Worm (Caenorhabditis elegans) whole organism, L1 larva: ENCODE measurements around the gene T28A8.6.

ENCODE experiments used
- C16A3.4 ChIP-seq: fragments of 150-350 bp; optimal IDR thresholded peaks from 2 replicates; lab custom pipeline; 2014; ENCODE audit warnings: missing biosample characterization, missing genetic modification characterization
- ceh-8 ChIP-seq: fragments of 200-800 bp; sonication (Bioruptor generic); optimal IDR thresholded peaks from 2 replicates; lab custom pipeline; 2018; ENCODE audit warnings: mild to moderate bottlenecking, missing genetic modification characterization, moderate library complexity, missing compliant biosample characterization
- ceh-82 ChIP-seq, 3 experiments: fragments of 150-350 bp in 1 of 3; sonication (generic microtip) in 2 of 3; optimal IDR thresholded peaks; 2 replicates each; lab custom pipeline; 2014 to 2017; ENCODE audit warnings: missing biosample characterization in 3 of 3, missing genetic modification characterization in 3 of 3
- ceh-90 ChIP-seq: sonication (generic microtip); optimal IDR thresholded peaks from 2 replicates; lab custom pipeline; 2016; ENCODE audit warnings: missing genetic modification characterization, missing compliant biosample characterization
- efl-1 ChIP-seq, 4 experiments: fragments of 150-350 bp; optimal IDR thresholded peaks in 3 of 4; peaks in 1 of 4; 1 replicate in 1 of 4; 2 replicates in 3 of 4; lab custom pipeline; 2014; ENCODE audit warnings: missing biosample characterization in 2 of 4, missing genetic modification characterization in 2 of 4, missing genetic modification reagents in 2 of 4
- egl-27 ChIP-seq, 2 experiments: fragments of 150-350 bp in 1 of 2; sonication (generic microtip); optimal IDR thresholded peaks; 3 replicates each; lab custom pipeline; 2017 to 2018; ENCODE audit warnings: missing biosample characterization in 2 of 2, missing genetic modification characterization in 2 of 2, missing genetic modification reagents in 2 of 2
- elt-3 ChIP-seq, 6 experiments: fragments of 150-350 bp in 1 of 6; sonication (generic microtip); optimal IDR thresholded peaks; 2 replicates each; lab custom pipeline; 2017 to 2018; ENCODE audit warnings: missing biosample characterization in 6 of 6, missing genetic modification characterization in 6 of 6, inconsistent platforms in 1 of 6
- fkh-10 ChIP-seq: sonication (generic microtip); optimal IDR thresholded peaks from 2 replicates; lab custom pipeline; 2017; ENCODE audit warnings: missing biosample characterization, missing genetic modification reagents, missing genetic modification characterization
- fkh-4 ChIP-seq: sonication (generic microtip); optimal IDR thresholded peaks from 2 replicates; lab custom pipeline; 2016; ENCODE audit warnings: missing compliant biosample characterization, missing genetic modification characterization, borderline replicate concordance
- fkh-8 ChIP-seq: sonication (generic microtip); optimal IDR thresholded peaks from 2 replicates; lab custom pipeline; 2016; ENCODE audit warnings: mild to moderate bottlenecking, missing genetic modification characterization, missing compliant biosample characterization
- fos-1 ChIP-seq: fragments of 150-350 bp; optimal IDR thresholded peaks from 2 replicates; lab custom pipeline; 2014; ENCODE audit warnings: missing biosample characterization, missing genetic modification characterization
- hlh-4 ChIP-seq: sonication (generic microtip); optimal IDR thresholded peaks from 2 replicates; lab custom pipeline; 2016; ENCODE audit warnings: mild to moderate bottlenecking, missing genetic modification characterization, missing compliant biosample characterization
- irx-1 ChIP-seq: sonication (generic microtip); optimal IDR thresholded peaks from 2 replicates; lab custom pipeline; 2016; ENCODE audit warnings: missing genetic modification characterization, missing compliant biosample characterization
- isw-1 ChIP-seq: fragments of 200-800 bp; sonication (Bioruptor generic); IDR thresholded peaks from 2 replicates; pipeline ENCODE4 v1.3.6; 2022; ENCODE audit warnings: missing genetic modification characterization, missing compliant biosample characterization
- lin-13 ChIP-seq: fragments of 150-350 bp; optimal IDR thresholded peaks from 2 replicates; lab custom pipeline; 2014; ENCODE audit warnings: missing biosample characterization, missing genetic modification reagents, missing genetic modification characterization
- lin-15B ChIP-seq: fragments of 150-350 bp; sonication (generic microtip); optimal IDR thresholded peaks from 3 replicates; lab custom pipeline; 2014; ENCODE audit warnings: missing biosample characterization, missing genetic modification characterization
- lsy-2 ChIP-seq, 2 experiments: fragments of 150-350 bp; optimal IDR thresholded peaks; 2 replicates each; lab custom pipeline; 2014; ENCODE audit warnings: missing biosample characterization in 2 of 2, missing genetic modification characterization in 2 of 2
- mdl-1 ChIP-seq, 2 experiments: fragments of 150-350 bp; optimal IDR thresholded peaks; 2 replicates each; lab custom pipeline; 2014 to 2017; ENCODE audit warnings: missing biosample characterization in 2 of 2, missing genetic modification characterization in 2 of 2, inconsistent platforms in 1 of 2
- mef-2 ChIP-seq: fragments of 150-350 bp; optimal IDR thresholded peaks from 2 replicates; lab custom pipeline; 2014; ENCODE audit warnings: missing biosample characterization, missing genetic modification characterization
- nhr-11 ChIP-seq: fragments of 150-350 bp; optimal IDR thresholded peaks from 2 replicates; lab custom pipeline; 2014; ENCODE audit warnings: missing biosample characterization, missing genetic modification characterization
- nhr-237 ChIP-seq: fragments of 150-350 bp; optimal IDR thresholded peaks from 2 replicates; lab custom pipeline; 2014; ENCODE audit warnings: missing biosample characterization, missing genetic modification characterization
- nhr-28 ChIP-seq: fragments of 150-350 bp; optimal IDR thresholded peaks from 2 replicates; lab custom pipeline; 2014; ENCODE audit warnings: missing biosample characterization, missing genetic modification characterization
- nhr-47 ChIP-seq: sonication (generic microtip); optimal IDR thresholded peaks from 2 replicates; lab custom pipeline; 2016; ENCODE audit warnings: mild to moderate bottlenecking, missing genetic modification characterization, moderate library complexity, missing compliant biosample characterization
- nhr-76 ChIP-seq: sonication (generic microtip); optimal IDR thresholded peaks from 2 replicates; lab custom pipeline; 2017; ENCODE audit warnings: missing biosample characterization, missing genetic modification characterization
- nhr-77 ChIP-seq: fragments of 150-350 bp; optimal IDR thresholded peaks from 2 replicates; lab custom pipeline; 2014; ENCODE audit warnings: missing biosample characterization, missing genetic modification characterization
- pax-3 ChIP-seq: fragments of 200-800 bp; sonication (Bioruptor generic); optimal IDR thresholded peaks from 2 replicates; lab custom pipeline; 2018; ENCODE audit warnings: mild to moderate bottlenecking, missing genetic modification characterization, moderate library complexity, missing compliant biosample characterization
- sup-37 ChIP-seq: fragments of 200-800 bp; sonication (Bioruptor generic); optimal IDR thresholded peaks from 2 replicates; lab custom pipeline; 2018; ENCODE audit warnings: mild to moderate bottlenecking, missing genetic modification characterization, missing compliant biosample characterization
- swsn-7 ChIP-seq: sonication (generic microtip); optimal IDR thresholded peaks from 2 replicates; lab custom pipeline; 2016; ENCODE audit warnings: missing genetic modification characterization, missing compliant biosample characterization
- tlp-1 ChIP-seq: fragments of 150-350 bp; optimal IDR thresholded peaks from 2 replicates; lab custom pipeline; 2014; ENCODE audit warnings: missing biosample characterization, missing genetic modification characterization
- unc-130 ChIP-seq: fragments of 150-350 bp; optimal IDR thresholded peaks from 2 replicates; lab custom pipeline; 2017; ENCODE audit warnings: missing biosample characterization, missing genetic modification characterization, inconsistent platforms
- unc-62 ChIP-seq: fragments of 150-350 bp; optimal IDR thresholded peaks from 2 replicates; lab custom pipeline; 2014; ENCODE audit warnings: missing biosample characterization, missing genetic modification reagents, missing genetic modification characterization
- unc-98 ChIP-seq: fragments of 200-800 bp; sonication (Bioruptor generic); IDR thresholded peaks from 2 replicates; pipeline ENCODE4 v1.3.6; 2022; ENCODE audit warnings: missing genetic modification characterization, missing compliant biosample characterization
- vab-15 ChIP-seq: sonication (generic microtip); optimal IDR thresholded peaks from 2 replicates; lab custom pipeline; 2017; ENCODE audit warnings: missing genotype, mild to moderate bottlenecking, missing genetic modification characterization, missing compliant biosample characterization
- xbp-1 ChIP-seq: sonication (generic microtip); optimal IDR thresholded peaks from 2 replicates; lab custom pipeline; 2016; ENCODE audit warnings: missing genetic modification characterization, missing compliant biosample characterization
- zag-1 ChIP-seq: fragments of 150-350 bp; optimal IDR thresholded peaks from 2 replicates; lab custom pipeline; 2014; ENCODE audit warnings: missing biosample characterization, missing genetic modification characterization
- ztf-4 ChIP-seq: fragments of 150-350 bp; optimal IDR thresholded peaks from 2 replicates; lab custom pipeline; 2014; ENCODE audit warnings: missing biosample characterization, missing genetic modification characterization

The T28A8.6 gene

DNA sequence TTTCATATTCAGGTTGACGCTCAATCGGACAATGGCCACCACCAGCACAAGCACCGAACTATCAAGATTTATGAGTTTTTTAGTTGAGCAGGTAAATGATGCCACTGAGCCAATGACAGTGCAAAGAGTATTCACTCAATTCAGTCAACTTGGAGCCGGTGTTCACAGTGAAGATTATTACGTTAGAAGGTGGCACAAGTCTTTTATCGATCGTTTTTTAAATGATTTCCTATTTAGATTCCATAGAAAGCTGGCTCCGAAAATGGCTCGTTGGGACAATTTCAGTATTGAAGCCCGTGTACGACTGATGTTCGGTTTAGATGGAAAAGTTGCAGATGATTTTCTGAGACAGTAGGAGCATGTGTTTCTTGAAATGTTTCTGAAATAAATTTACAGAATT is 2.6 kb downstream of the T28A8.6 start, which contains the start of gene T28A8.5:
T28A8.5 (plus strand) TSS at position 32 of the 400 bp plus-strand sequence.
- TF ChIP-seq ceh-82 (tag; optimal IDR thresholded peaks at IDR 0.05; lab: Kevin White, UChicago) (no peak), efl-1 (optimal IDR thresholded peaks at IDR 0.05; lab: Kevin White, UChicago) (no peak), efl-1 (GFP tag; optimal IDR thresholded peaks at IDR 0.05 in 1 of 2; lab: Kevin White, UChicago) (peak in 1 of 2 experiments; percentile 84)

- TF ChIP-seq fos-1 (tag; lab: Kevin White, UChicago) (no peak), C16A3.4 (no peak), lsy-2 (tag; optimal IDR thresholded peaks at IDR 0.05; lab: Kevin White, UChicago) (no peak), mef-2 (no peak), irx-1 (tag; lab: Kevin White, UChicago) (no peak), isw-1 (no peak), fkh-10 (no peak), fkh-4 (no peak), nhr-237 (tag; lab: Kevin White, UChicago) (no peak), ceh-90 (tag; lab: Kevin White, UChicago) (no peak), pax-3 (tag; lab: Kevin White, UChicago) (no peak), nhr-28 (tag; lab: Kevin White, UChicago) (no peak)
- TF ChIP-seq, all 84 proteins: peak for 0
These were observed 3.5 kb downstream of the T28A8.6 start, which contains the start of gene T28A8.8 for ce11 chrIII:13502513-13502912. Gene T28A8.8, plus strand, starts transcription at chrIII:13502813.

DNA sequence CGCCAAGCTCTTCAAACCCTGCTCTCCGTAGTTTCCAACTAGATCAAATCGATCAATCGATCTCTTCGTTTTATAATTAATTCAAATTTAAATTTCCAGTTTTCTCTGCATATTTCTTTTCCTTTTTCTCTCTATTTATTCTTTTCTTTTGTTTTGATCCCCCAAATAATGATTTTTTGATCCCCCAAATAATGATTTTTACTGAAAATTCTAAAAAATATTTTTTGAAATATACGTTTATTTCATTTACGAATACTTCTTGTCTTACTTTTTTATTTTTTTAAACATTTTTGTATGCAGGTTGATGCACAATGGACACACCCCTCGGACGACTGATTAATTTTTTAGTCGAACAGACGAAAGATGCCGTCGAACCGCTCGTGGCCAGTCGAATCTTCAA is 4.4 kb downstream of the T28A8.6 start, which contains the start of gene T28A8.4:
T28A8.4 (plus strand) TSS at position 301 of the 400 bp plus-strand sequence.
- TF ChIP-seq unc-62 (GFP tag; lab: Kevin White, UChicago) (no peak), nhr-77 (tag; lab: Kevin White, UChicago) (no peak), lin-15B (tag; lab: Kevin White, UChicago) (no peak), swsn-7 (tag; lab: Kevin White, UChicago) (no peak), nhr-76 (tag; lab: Kevin White, UChicago) (no peak), isw-1 (no peak), egl-27 (tag; optimal IDR thresholded peaks at IDR 0.05; lab: Kevin White, UChicago) (no peak), nhr-11 (tag; lab: Kevin White, UChicago) (no peak), fos-1 (tag; lab: Kevin White, UChicago) (no peak), ceh-82 (tag; optimal IDR thresholded peaks at IDR 0.05; lab: Kevin White, UChicago) (no peak), unc-130 (no peak)

DNA sequence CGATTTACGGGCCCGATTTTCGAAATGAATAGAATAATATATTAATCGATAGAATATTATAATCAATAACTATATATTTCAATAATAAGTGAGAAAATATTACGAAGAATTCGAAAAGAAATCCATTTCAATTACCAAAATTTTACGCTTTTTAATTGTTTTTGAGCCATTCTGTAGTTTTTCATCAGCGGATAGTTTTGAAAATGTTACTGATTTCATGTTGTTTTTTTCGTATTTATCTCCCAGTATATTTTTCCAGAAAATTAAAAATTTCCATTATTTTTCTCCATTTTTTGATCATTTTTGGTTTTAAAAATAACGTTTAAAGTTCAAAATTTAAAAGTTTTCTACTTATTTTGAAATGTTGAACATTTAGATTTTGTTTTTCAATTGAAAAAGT is 6.7 kb downstream of the T28A8.6 start, which contains the start of gene T28A8.3:
T28A8.3 (plus strand) TSS at position 301 of the 400 bp plus-strand sequence.
- no peak for TF ChIP-seq vab-15 (tag; lab: Kevin White, UChicago)
- TF ChIP-seq ceh-82 (tag; optimal IDR thresholded peaks at IDR 0.05; lab: Kevin White, UChicago): no peak
- no peak for TF ChIP-seq mef-2

DNA sequence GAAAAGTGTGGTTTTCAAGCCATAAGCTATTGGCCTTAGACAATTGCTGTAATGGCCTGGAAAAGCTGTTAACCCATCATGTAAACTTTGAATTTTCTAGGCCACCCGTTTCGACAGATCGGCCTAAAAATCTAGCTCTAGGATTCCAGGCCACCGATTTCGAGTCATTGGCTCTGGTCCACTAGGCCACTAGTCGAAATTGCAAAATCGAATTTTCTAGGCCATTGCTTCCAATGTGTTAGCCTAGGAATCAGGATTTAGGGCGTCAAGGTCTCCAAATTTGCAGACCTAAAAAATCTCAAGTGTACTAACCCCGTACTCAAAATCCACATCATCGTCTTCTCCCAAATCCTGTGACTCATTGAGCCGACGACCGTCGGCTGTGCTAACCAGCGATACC is 11.8 kb downstream of the T28A8.6 start:
- TF ChIP-seq vab-15 (tag; lab: Kevin White, UChicago) (no peak), fkh-8 (tag; lab: Kevin White, UChicago) (no peak), isw-1 (no peak), sup-37 (GFP tag; lab: Kevin White, UChicago) (no peak), zag-1 (tag; lab: Kevin White, UChicago) (no peak), ceh-8 (GFP tag; lab: Kevin White, UChicago) (no peak), lin-13 (GFP tag; lab: Kevin White, UChicago) (no peak), tlp-1 (tag; lab: Kevin White, UChicago) (no peak), ceh-90 (tag; lab: Kevin White, UChicago) (no peak), hlh-4 (no peak), unc-98 (GFP tag; lab: Robert Waterston, UW) (no peak), ztf-4 (tag; lab: Kevin White, UChicago) (no peak), mdl-1 (tag; optimal IDR thresholded peaks at IDR 0.05; lab: Kevin White, UChicago) (no peak), xbp-1 (tag; lab: Kevin White, UChicago) (no peak), fkh-4 (no peak), nhr-47 (tag; lab: Kevin White, UChicago) (no peak), elt-3 (tag; optimal IDR thresholded peaks at IDR 0.05; lab: Kevin White, UChicago) (no peak)
